Worm (Caenorhabditis elegans): Measurements from ENCODE around the gene str-13.

DNA sequence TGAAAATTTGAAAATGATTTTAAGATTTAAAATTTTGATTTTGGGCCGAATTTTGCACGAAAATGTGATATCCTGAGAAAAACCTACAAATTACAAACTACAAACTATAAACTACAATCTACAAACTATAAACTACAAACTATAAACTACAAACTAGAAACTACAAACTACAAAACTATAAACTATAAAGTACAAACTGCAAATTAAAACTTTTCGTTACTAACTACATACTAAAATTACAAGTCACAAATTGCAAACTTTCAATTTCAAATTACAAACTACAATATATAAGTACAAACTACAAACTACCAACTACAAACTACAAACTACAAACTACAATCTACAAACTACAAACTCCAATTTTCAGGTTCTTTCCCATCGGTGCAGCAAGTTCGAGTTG is 43.5 kb downstream of the str-13 start:
- TF ChIP-seq nhr-25 (tag; optimal IDR thresholded peaks at IDR 0.05) (no peak), ztf-4 (tag; optimal IDR thresholded peaks at IDR 0.05) (no peak), fos-1 (tag; optimal IDR thresholded peaks at IDR 0.05) (no peak), egl-27 (tag; optimal IDR thresholded peaks at IDR 0.05) (no peak), aly-2 (tag; optimal IDR thresholded peaks at IDR 0.05) (no peak)

Data from whole organism, L2 larva.